Worm (Caenorhabditis elegans): ENCODE data around the gene K09F6.13.

ce11 chrII:2277418-2277817 is 11.5 kb upstream of the K09F6.13 start, which contains the start of gene K09F6.15:
- no peak for TF ChIP-seq him-1 (tag; optimal IDR thresholded peaks at IDR 0.05)
- TF ChIP-seq dao-5 (tag; optimal IDR thresholded peaks at IDR 0.05) = no peak
- TF ChIP-seq W03F9.2 (tag; optimal IDR thresholded peaks at IDR 0.05) = no peak

Data from whole organism, L4/young adult.